Worm (Caenorhabditis elegans): Measurements from ENCODE around the gene best-19.

Gene best-19

ce11 chrIV:302743-303142 is 19.3 kb downstream of the best-19 start:
- TF ChIP-seq unc-62 (GFP tag; optimal IDR thresholded peaks at IDR 0.05): no peak

- TF ChIP-seq unc-62 (GFP tag; optimal IDR thresholded peaks at IDR 0.05): no peak
These were observed 19.8 kb downstream of the best-19 start for ce11 chrIV:303264-303663.

ce11 chrIV:305101-305500 is 21.7 kb downstream of the best-19 start:
- no peak for TF ChIP-seq unc-62 (GFP tag; optimal IDR thresholded peaks at IDR 0.05)

ce11 chrIV:306572-306971 is 23.1 kb downstream of the best-19 start:
- TF ChIP-seq unc-62 (GFP tag; optimal IDR thresholded peaks at IDR 0.05): no peak

ce11 chrIV:307205-307604 is 23.8 kb downstream of the best-19 start, which contains the start of gene swt-1:
Gene swt-1 (plus strand): TSS chrIV:307505.
- TF ChIP-seq unc-62 (GFP tag; optimal IDR thresholded peaks at IDR 0.05): no peak

- no peak for TF ChIP-seq unc-62 (GFP tag; optimal IDR thresholded peaks at IDR 0.05)
These were observed 26.1 kb downstream of the best-19 start for ce11 chrIV:309526-309925.

- no peak for TF ChIP-seq unc-62 (GFP tag; optimal IDR thresholded peaks at IDR 0.05)
These were observed 30.2 kb downstream of the best-19 start, which contains the start of gene snai-1 for ce11 chrIV:313615-314014. Gene snai-1 (minus strand): TSS chrIV:313715.

- TF ChIP-seq unc-62 (GFP tag; optimal IDR thresholded peaks at IDR 0.05): no peak
These were observed 31.0 kb downstream of the best-19 start for ce11 chrIV:314475-314874.

ce11 chrIV:319654-320053 is 36.2 kb downstream of the best-19 start:
- TF ChIP-seq unc-62 (GFP tag; optimal IDR thresholded peaks at IDR 0.05): no peak

- TF ChIP-seq unc-62 (GFP tag; optimal IDR thresholded peaks at IDR 0.05): no peak
These were observed 36.9 kb downstream of the best-19 start, which contains the start of gene dsc-4 for ce11 chrIV:320380-320779. Gene dsc-4 (minus strand): TSS chrIV:320544.

ce11 chrIV:322497-322896 is 39.0 kb downstream of the best-19 start, which contains the start of gene grl-26:
Gene grl-26 (minus strand): TSS chrIV:322814.
- no peak for TF ChIP-seq unc-62 (GFP tag; optimal IDR thresholded peaks at IDR 0.05)

- TF ChIP-seq unc-62 (GFP tag; optimal IDR thresholded peaks at IDR 0.05): no peak
These were observed 41.3 kb downstream of the best-19 start, which contains the start of gene drl-1 for ce11 chrIV:324759-325158. Gene drl-1 (plus strand): TSS chrIV:325059.

- no peak for TF ChIP-seq unc-62 (GFP tag; optimal IDR thresholded peaks at IDR 0.05)
These were observed 42.2 kb downstream of the best-19 start for ce11 chrIV:325640-326039.

ce11 chrIV:326564-327070 is 43.2 kb downstream of the best-19 start, which contains the start of gene col-101:
Gene col-101 (minus strand): TSS chrIV:327020.
- no peak for TF ChIP-seq unc-62 (GFP tag; optimal IDR thresholded peaks at IDR 0.05)

- no peak for TF ChIP-seq unc-62 (GFP tag; optimal IDR thresholded peaks at IDR 0.05)
These were observed 47.1 kb downstream of the best-19 start, which contains the start of gene F18F11.4 for ce11 chrIV:330523-330922. Gene F18F11.4 (plus strand): TSS chrIV:330823.

Measured in whole organism, dauer.